Worm (Caenorhabditis elegans) whole organism, mixed stage, embryonic: ENCODE measurements around the gene F11D5.7.
A peak's percentile ranks its signal among the peaks of the same experiment; 100 is the strongest.

Source experiments
- M03D4.4 ChIP-seq: sonication (generic microtip); optimal IDR thresholded peaks from 2 replicates; lab custom pipeline; 2017; ENCODE audit warnings: mild to moderate bottlenecking, missing genetic modification characterization, missing compliant biosample characterization
- bed-3 ChIP-seq: fragments of 200-800 bp; sonication (Bioruptor generic); optimal IDR thresholded peaks from 3 replicates; lab custom pipeline; 2018; ENCODE audit warnings: mild to moderate bottlenecking, missing genetic modification characterization, moderate library complexity, missing compliant biosample characterization
- blmp-1 ChIP-seq: fragments of 150-350 bp; optimal IDR thresholded peaks from 2 replicates; lab custom pipeline; 2014; ENCODE audit warnings: missing biosample characterization, missing genetic modification characterization
- ceh-39 ChIP-seq: fragments of 150-350 bp; optimal IDR thresholded peaks from 2 replicates; lab custom pipeline; 2014; ENCODE audit warnings: missing biosample characterization, missing genetic modification characterization
- ceh-43 ChIP-seq: fragments of 200-800 bp; sonication (Bioruptor generic); optimal IDR thresholded peaks from 2 replicates; lab custom pipeline; 2018; ENCODE audit warnings: mild to moderate bottlenecking, missing genetic modification characterization, moderate library complexity, missing compliant biosample characterization
- ceh-83 ChIP-seq: fragments of 200-800 bp; sonication (Bioruptor generic); optimal IDR thresholded peaks from 2 replicates; lab custom pipeline; 2018; ENCODE audit warnings: mild to moderate bottlenecking, missing genetic modification characterization, missing compliant biosample characterization
- cnd-1 ChIP-seq: fragments of 200-800 bp; sonication (Bioruptor generic); optimal IDR thresholded peaks from 2 replicates; lab custom pipeline; 2018; ENCODE audit warnings: mild to moderate bottlenecking, missing genetic modification characterization, missing compliant biosample characterization
- drap-1 ChIP-seq: fragments of 200-800 bp; sonication (Bioruptor generic); optimal IDR thresholded peaks from 3 replicates; lab custom pipeline; 2018; ENCODE audit warnings: mild to moderate bottlenecking, missing genetic modification characterization, missing compliant biosample characterization
- elt-1 ChIP-seq: sonication (generic microtip); optimal IDR thresholded peaks from 2 replicates; lab custom pipeline; 2017; ENCODE audit warnings: missing genetic modification characterization, mild to moderate bottlenecking, missing compliant biosample characterization, antibody characterized with exemption, moderate library complexity, borderline replicate concordance; ENCODE audit not compliant: insufficient read depth
- elt-3 ChIP-seq: fragments of 150-350 bp; optimal IDR thresholded peaks from 2 replicates; lab custom pipeline; 2014; ENCODE audit warnings: missing biosample characterization, missing genetic modification characterization
- flh-1 ChIP-seq: fragments of 200-800 bp; sonication (Bioruptor generic); optimal IDR thresholded peaks from 2 replicates; lab custom pipeline; 2018; ENCODE audit warnings: mild to moderate bottlenecking, missing genetic modification characterization, moderate library complexity, missing compliant biosample characterization
- ham-2 ChIP-seq: fragments of 200-800 bp; sonication (Bioruptor generic); optimal IDR thresholded peaks from 2 replicates; lab custom pipeline; 2018; ENCODE audit warnings: mild to moderate bottlenecking, missing genetic modification characterization, missing compliant biosample characterization
- hlh-1 ChIP-seq: fragments of 150-350 bp; optimal IDR thresholded peaks from 2 replicates; lab custom pipeline; 2014; ENCODE audit warnings: missing biosample characterization, missing genetic modification reagents, missing genetic modification characterization
- lin-32 ChIP-seq: fragments of 200-800 bp; sonication (Bioruptor generic); optimal IDR thresholded peaks from 2 replicates; lab custom pipeline; 2018; ENCODE audit warnings: mild to moderate bottlenecking, missing genetic modification characterization, missing compliant biosample characterization
- lsy-2 ChIP-seq: fragments of 150-350 bp; optimal IDR thresholded peaks from 2 replicates; lab custom pipeline; 2014; ENCODE audit warnings: missing biosample characterization, missing genetic modification characterization
- mab-5 ChIP-seq: fragments of 150-350 bp; optimal IDR thresholded peaks from 2 replicates; lab custom pipeline; 2014; ENCODE audit warnings: missing biosample characterization, missing genetic modification characterization
- mep-1 ChIP-seq: fragments of 150-350 bp; optimal IDR thresholded peaks from 2 replicates; lab custom pipeline; 2017; ENCODE audit warnings: missing biosample characterization, missing genetic modification reagents, missing genetic modification characterization, inconsistent platforms
- mls-2 ChIP-seq: sonication (generic microtip); optimal IDR thresholded peaks from 2 replicates; lab custom pipeline; 2016; ENCODE audit warnings: mild to moderate bottlenecking, missing genetic modification characterization, moderate library complexity, missing compliant biosample characterization
- nhr-12 ChIP-seq: fragments of 150-350 bp; optimal IDR thresholded peaks from 2 replicates; lab custom pipeline; 2014; ENCODE audit warnings: missing biosample characterization, missing genetic modification characterization
- nhr-2 ChIP-seq: fragments of 150-350 bp; optimal IDR thresholded peaks from 2 replicates; lab custom pipeline; 2014; ENCODE audit warnings: missing biosample characterization, missing genetic modification characterization
- nhr-237 ChIP-seq: fragments of 150-350 bp; optimal IDR thresholded peaks from 2 replicates; lab custom pipeline; 2014; ENCODE audit warnings: missing biosample characterization, missing genetic modification characterization
- nhr-28 ChIP-seq: fragments of 150-350 bp; optimal IDR thresholded peaks from 2 replicates; lab custom pipeline; 2014; ENCODE audit warnings: missing biosample characterization, missing genetic modification characterization
- pha-4 ChIP-seq: fragments of 150-350 bp; optimal IDR thresholded peaks from 2 replicates; lab custom pipeline; 2018; ENCODE audit warnings: missing biosample characterization, missing genetic modification reagents, missing genetic modification characterization
- sem-2 ChIP-seq: fragments of 200-800 bp; sonication (Bioruptor generic); optimal IDR thresholded peaks from 2 replicates; lab custom pipeline; 2018; ENCODE audit warnings: mild to moderate bottlenecking, missing genetic modification characterization, missing compliant biosample characterization
- snpc-4 ChIP-seq: fragments of 150-350 bp; optimal IDR thresholded peaks from 2 replicates; lab custom pipeline; 2014; ENCODE audit warnings: missing biosample characterization, missing genetic modification characterization
- sptf-1 ChIP-seq: sonication (generic microtip); optimal IDR thresholded peaks from 2 replicates; lab custom pipeline; 2017; ENCODE audit warnings: mild to moderate bottlenecking, missing genetic modification characterization, moderate library complexity, missing compliant biosample characterization
- unc-120 ChIP-seq: sonication (generic microtip); optimal IDR thresholded peaks from 2 replicates; lab custom pipeline; 2017; ENCODE audit warnings: missing genetic modification characterization, missing compliant biosample characterization; ENCODE audit not compliant: poor library complexity, severe bottlenecking
- unc-39 ChIP-seq: fragments of 150-350 bp; optimal IDR thresholded peaks from 2 replicates; lab custom pipeline; 2014; ENCODE audit warnings: missing biosample characterization, missing genetic modification characterization
- unc-62 ChIP-seq: fragments of 150-350 bp; optimal IDR thresholded peaks from 2 replicates; lab custom pipeline; 2014; ENCODE audit warnings: missing biosample characterization, missing genetic modification reagents, missing genetic modification characterization
- zip-8 ChIP-seq: fragments of 150-350 bp; optimal IDR thresholded peaks from 2 replicates; lab custom pipeline; 2014; ENCODE audit warnings: missing biosample characterization, missing genetic modification characterization

The F11D5.7 gene

ce11 chrX:3326175-3326574 lies 22.0 kb downstream of the F11D5.7 start, which contains the start of gene F11D5.6:
F11D5.6 (minus strand) TSS chrX:3326275.
- TF ChIP-seq pha-4 (tag; lab: Kevin White, UChicago) (no peak), unc-39 (no peak), unc-62 (GFP tag; lab: Kevin White, UChicago) (no peak), ham-2 (GFP tag; lab: Kevin White, UChicago) (no peak), drap-1 (GFP tag; lab: Kevin White, UChicago) (no peak), bed-3 (GFP tag; lab: Kevin White, UChicago) (no peak), sem-2 (GFP tag; lab: Kevin White, UChicago) (no peak), unc-120 (tag; lab: Kevin White, UChicago) (no peak), nhr-28 (tag; lab: Kevin White, UChicago) (no peak), blmp-1 (no peak), ceh-43 (no peak), cnd-1 (tag; lab: Kevin White, UChicago) (no peak), snpc-4 (tag; lab: Kevin White, UChicago) (no peak), ceh-39 (tag; lab: Kevin White, UChicago) (no peak), mep-1 (no peak), lin-32 (GFP tag; lab: Kevin White, UChicago) (no peak), zip-8 (tag; lab: Kevin White, UChicago) (no peak), hlh-1 (tag; lab: Kevin White, UChicago) (no peak), M03D4.4 (no peak), nhr-2 (tag; lab: Kevin White, UChicago) (no peak)

ce11 chrX:3332824-3333223 lies 28.7 kb downstream of the F11D5.7 start, which contains the start of gene F11D5.1:
F11D5.1 (plus strand) TSS chrX:3333124.
- TF ChIP-seq ceh-83 (GFP tag; lab: Kevin White, UChicago): no peak
- no peak for TF ChIP-seq nhr-2 (tag; lab: Kevin White, UChicago)
- no peak for TF ChIP-seq mls-2 (tag; lab: Kevin White, UChicago)
- TF ChIP-seq nhr-237 (tag; lab: Kevin White, UChicago): no peak
- no peak for TF ChIP-seq nhr-12 (tag; lab: Kevin White, UChicago)
- TF ChIP-seq ceh-39 (tag; lab: Kevin White, UChicago): no peak
- TF ChIP-seq bed-3 (GFP tag; lab: Kevin White, UChicago): no peak
- no peak for TF ChIP-seq sem-2 (GFP tag; lab: Kevin White, UChicago)
- TF ChIP-seq sptf-1 (tag; lab: Kevin White, UChicago): no peak
- TF ChIP-seq unc-62 (GFP tag; lab: Kevin White, UChicago): no peak
- TF ChIP-seq drap-1 (GFP tag; lab: Kevin White, UChicago): no peak
- TF ChIP-seq, all 35 proteins: peak for 0

- TF ChIP-seq elt-3 (tag; lab: Kevin White, UChicago) (no peak), mls-2 (tag; lab: Kevin White, UChicago) (no peak), unc-39 (no peak), pha-4 (tag; lab: Kevin White, UChicago) (no peak), sem-2 (GFP tag; lab: Kevin White, UChicago) (no peak), flh-1 (GFP tag; lab: Kevin White, UChicago) (no peak), lsy-2 (tag; lab: Kevin White, UChicago) (no peak), ceh-83 (GFP tag; lab: Kevin White, UChicago) (no peak), drap-1 (GFP tag; lab: Kevin White, UChicago) (no peak), mep-1 (no peak), snpc-4 (tag; lab: Kevin White, UChicago) (no peak), M03D4.4 (no peak), nhr-237 (tag; lab: Kevin White, UChicago) (no peak), bed-3 (GFP tag; lab: Kevin White, UChicago) (no peak)
Observed at ce11 chrX:3334115-3334514, 29.9 kb downstream of the F11D5.7 start.

- TF ChIP-seq zip-8 (tag; lab: Kevin White, UChicago): no peak
- peak; percentile 17 for TF ChIP-seq unc-120 (tag; lab: Kevin White, UChicago)
- no peak for TF ChIP-seq mls-2 (tag; lab: Kevin White, UChicago)
- no peak for TF ChIP-seq mep-1
- TF ChIP-seq elt-1 (tag; lab: Kevin White, UChicago): no peak
- no peak for TF ChIP-seq mab-5
- TF ChIP-seq ceh-39 (tag; lab: Kevin White, UChicago): no peak
Observed at ce11 chrX:3339882-3340281, 35.7 kb downstream of the F11D5.7 start.
